Worm (Caenorhabditis elegans) whole organism, young adult: ENCODE data around the gene gpa-11.

ENCODE experiments used
- F55B11.4 ChIP-seq: sonication (generic microtip); optimal IDR thresholded peaks from 2 replicates; lab custom pipeline; 2016; ENCODE audit warnings: missing compliant biosample characterization, missing genetic modification characterization, borderline replicate concordance; ENCODE audit not compliant: insufficient read depth
- atf-7 ChIP-seq: sonication (generic microtip); optimal IDR thresholded peaks from 2 replicates; lab custom pipeline; 2017; ENCODE audit warnings: mild to moderate bottlenecking, missing genetic modification characterization, missing compliant biosample characterization
- dpff-1 ChIP-seq: sonication (generic microtip); optimal IDR thresholded peaks from 2 replicates; lab custom pipeline; 2017; ENCODE audit warnings: mild to moderate bottlenecking, missing genetic modification characterization, missing compliant biosample characterization
- efl-1 ChIP-seq: fragments of 150-350 bp; optimal IDR thresholded peaks from 2 replicates; lab custom pipeline; 2014; ENCODE audit warnings: missing biosample characterization, missing genetic modification reagents, missing genetic modification characterization
- egl-44 ChIP-seq: fragments of 200-800 bp; sonication (Bioruptor generic); IDR thresholded peaks from 2 replicates; pipeline ENCODE4 v1.3.6; 2022; ENCODE audit warnings: missing genetic modification reagents, missing genetic modification characterization, missing compliant biosample characterization
- ekl-4 ChIP-seq: fragments of 200-800 bp; sonication (Bioruptor generic); IDR thresholded peaks from 2 replicates; pipeline ENCODE4 v1.3.6; 2022; ENCODE audit warnings: missing genetic modification reagents, missing genetic modification characterization, missing compliant biosample characterization
- hrde-1 ChIP-seq: sonication (generic microtip); optimal IDR thresholded peaks from 2 replicates; lab custom pipeline; 2016; ENCODE audit warnings: missing genetic modification characterization, mild to moderate bottlenecking, missing compliant biosample characterization, moderate library complexity, missing genotype, missing genetic modification reagents, borderline replicate concordance
- lin-35 ChIP-seq, 3 experiments: fragments of 150-350 bp in 2 of 3; sonication (generic microtip) in 1 of 3; optimal IDR thresholded peaks; 2 replicates each; lab custom pipeline; 2014 to 2018; ENCODE audit warnings: missing biosample characterization in 3 of 3, missing genetic modification characterization in 3 of 3, missing genetic modification reagents in 3 of 3
- lsy-27 ChIP-seq: sonication (generic microtip); optimal IDR thresholded peaks from 2 replicates; lab custom pipeline; 2017; ENCODE audit warnings: missing genetic modification characterization, mild to moderate bottlenecking, missing compliant biosample characterization, antibody characterized with exemption, missing genotype, borderline replicate concordance; ENCODE audit not compliant: insufficient read depth
- mel-28 ChIP-seq: sonication (generic microtip); optimal IDR thresholded peaks from 2 replicates; lab custom pipeline; 2016; ENCODE audit warnings: borderline replicate concordance, mild to moderate bottlenecking, missing genetic modification characterization, missing compliant biosample characterization
- nhr-120 ChIP-seq: fragments of 200-800 bp; sonication (Bioruptor generic); IDR thresholded peaks from 2 replicates; pipeline ENCODE4 v1.3.6; 2022; ENCODE audit warnings: missing genetic modification characterization, missing compliant biosample characterization
- pbrm-1 ChIP-seq: fragments of 200-800 bp; sonication (Bioruptor generic); IDR thresholded peaks from 2 replicates; pipeline ENCODE4 v1.3.6; 2022; ENCODE audit warnings: missing genetic modification reagents, missing genetic modification characterization, missing compliant biosample characterization
- pha-4 ChIP-seq: fragments of 150-350 bp; sonication (generic microtip); optimal IDR thresholded peaks from 2 replicates; lab custom pipeline; 2014; ENCODE audit warnings: missing biosample characterization, missing genetic modification reagents, missing genetic modification characterization
- unc-130 ChIP-seq: sonication (generic microtip); optimal IDR thresholded peaks from 2 replicates; lab custom pipeline; 2016; ENCODE audit warnings: missing genetic modification reagents, missing genetic modification characterization, missing compliant biosample characterization

- no peak for TF ChIP-seq lsy-27 (tag; lab: Kevin White, UChicago)
- TF ChIP-seq atf-7: no peak
- no peak for TF ChIP-seq mel-28 (tag; lab: Kevin White, UChicago)
- no peak for TF ChIP-seq hrde-1 (tag; lab: Kevin White, UChicago)
- no peak for TF ChIP-seq efl-1
- TF ChIP-seq ekl-4 (GFP tag; lab: Robert Waterston, UW): no peak
- TF ChIP-seq pha-4 (tag; lab: Kevin White, UChicago): no peak
- TF ChIP-seq F55B11.4 (tag; lab: Kevin White, UChicago): no peak
- TF ChIP-seq unc-130: no peak
- TF ChIP-seq dpff-1 (tag; lab: Kevin White, UChicago): no peak
- TF ChIP-seq egl-44 (GFP tag; lab: Robert Waterston, UW): no peak
- no peak for TF ChIP-seq lin-35 (GFP tag; optimal IDR thresholded peaks at IDR 0.05; lab: Kevin White, UChicago)
- no peak for TF ChIP-seq pbrm-1 (GFP tag; lab: Robert Waterston, UW)
- no peak for TF ChIP-seq nhr-120 (GFP tag; lab: Robert Waterston, UW)
These were observed 8.0 kb upstream of the gpa-11 start for ce11 chrII:4238963-4239362.
